Worm (Caenorhabditis elegans) whole organism, L3 larva: ENCODE data around the gene parp-2.

ENCODE experiments used
- R02D3.7 ChIP-seq: fragments of 150-350 bp; optimal IDR thresholded peaks from 2 replicates; lab custom pipeline; 2014; ENCODE audit warnings: missing biosample characterization, missing genetic modification characterization
- ama-1 ChIP-seq: fragments of 150-350 bp; optimal IDR thresholded peaks from 2 replicates; lab custom pipeline; 2018
- ceh-28 ChIP-seq: fragments of 150-350 bp; optimal IDR thresholded peaks from 2 replicates; lab custom pipeline; 2014; ENCODE audit warnings: missing biosample characterization, missing genetic modification reagents, missing genetic modification characterization
- ceh-82 ChIP-seq: fragments of 150-350 bp; optimal IDR thresholded peaks from 2 replicates; lab custom pipeline; 2014; ENCODE audit warnings: missing biosample characterization, missing genetic modification characterization
- ceh-9 ChIP-seq: sonication (generic microtip); optimal IDR thresholded peaks from 2 replicates; lab custom pipeline; 2018; ENCODE audit warnings: missing biosample characterization, missing genetic modification characterization
- daf-12 ChIP-seq: fragments of 150-350 bp; optimal IDR thresholded peaks from 2 replicates; lab custom pipeline; 2014; ENCODE audit warnings: missing biosample characterization, missing genetic modification reagents, missing genetic modification characterization
- egl-27 ChIP-seq: sonication (generic microtip); optimal IDR thresholded peaks from 4 replicates; lab custom pipeline; 2017; ENCODE audit warnings: missing biosample characterization, missing genetic modification reagents, missing genetic modification characterization
- elt-1 ChIP-seq: fragments of 150-350 bp; optimal IDR thresholded peaks from 2 replicates; lab custom pipeline; 2014; ENCODE audit warnings: missing biosample characterization, missing genetic modification characterization
- elt-2 ChIP-seq: sonication (generic microtip); optimal IDR thresholded peaks from 2 replicates; lab custom pipeline; 2016; ENCODE audit warnings: missing genetic modification reagents, mild to moderate bottlenecking, missing genetic modification characterization, missing compliant biosample characterization
- eor-1 ChIP-seq, 2 experiments: fragments of 150-350 bp; optimal IDR thresholded peaks; 2 replicates each; lab custom pipeline; 2014 to 2018; ENCODE audit warnings: missing biosample characterization in 2 of 2, missing genetic modification characterization in 2 of 2
- fkh-10 ChIP-seq: sonication (generic microtip); optimal IDR thresholded peaks from 2 replicates; lab custom pipeline; 2017; ENCODE audit warnings: missing biosample characterization, missing genetic modification reagents, missing genetic modification characterization
- fkh-2 ChIP-seq: fragments of 150-350 bp; optimal IDR thresholded peaks from 2 replicates; lab custom pipeline; 2014; ENCODE audit warnings: missing biosample characterization, missing genetic modification reagents, missing genetic modification characterization
- hmg-11 ChIP-seq: sonication (generic microtip); optimal IDR thresholded peaks from 2 replicates; lab custom pipeline; 2016; ENCODE audit warnings: missing genetic modification characterization, missing compliant biosample characterization
- jun-1 ChIP-seq: fragments of 150-350 bp; optimal IDR thresholded peaks from 2 replicates; lab custom pipeline; 2014; ENCODE audit warnings: missing biosample characterization, missing genetic modification reagents, missing genetic modification characterization
- lin-15B ChIP-seq: fragments of 150-350 bp; optimal IDR thresholded peaks from 2 replicates; lab custom pipeline; 2014; ENCODE audit warnings: missing biosample characterization, missing genetic modification characterization
- lin-39 ChIP-seq: fragments of 150-350 bp; optimal IDR thresholded peaks from 2 replicates; lab custom pipeline; 2018; ENCODE audit warnings: missing biosample characterization, missing genetic modification reagents, missing genetic modification characterization
- lsy-12 ChIP-seq: sonication (generic microtip); optimal IDR thresholded peaks from 2 replicates; lab custom pipeline; 2016; ENCODE audit warnings: mild to moderate bottlenecking, missing genetic modification characterization, missing compliant biosample characterization
- mdl-1 ChIP-seq: fragments of 150-350 bp; optimal IDR thresholded peaks from 2 replicates; lab custom pipeline; 2014; ENCODE audit warnings: missing biosample characterization, missing genetic modification characterization
- nfya-1 ChIP-seq: sonication (generic microtip); optimal IDR thresholded peaks from 2 replicates; lab custom pipeline; 2017; ENCODE audit warnings: missing genetic modification characterization, mild to moderate bottlenecking, missing compliant biosample characterization, antibody characterized with exemption, moderate library complexity; ENCODE audit not compliant: insufficient read depth
- nhr-11 ChIP-seq: fragments of 150-350 bp; optimal IDR thresholded peaks from 2 replicates; lab custom pipeline; 2014; ENCODE audit warnings: missing biosample characterization, missing genetic modification characterization
- nhr-12 ChIP-seq: fragments of 150-350 bp; optimal IDR thresholded peaks from 2 replicates; lab custom pipeline; 2014; ENCODE audit warnings: missing biosample characterization, missing genetic modification characterization
- nhr-23 ChIP-seq: fragments of 150-350 bp; optimal IDR thresholded peaks from 2 replicates; lab custom pipeline; 2014; ENCODE audit warnings: missing biosample characterization, missing genetic modification reagents, missing genetic modification characterization
- nhr-28 ChIP-seq: fragments of 150-350 bp; optimal IDR thresholded peaks from 2 replicates; lab custom pipeline; 2014; ENCODE audit warnings: missing biosample characterization, missing genetic modification characterization
- nhr-43 ChIP-seq: sonication (generic microtip); optimal IDR thresholded peaks from 2 replicates; lab custom pipeline; 2016; ENCODE audit warnings: mild to moderate bottlenecking, missing genetic modification characterization, missing compliant biosample characterization; ENCODE audit not compliant: poor library complexity, severe bottlenecking
- nhr-76 ChIP-seq: fragments of 150-350 bp; sonication (generic microtip); optimal IDR thresholded peaks from 5 replicates; lab custom pipeline; 2014; ENCODE audit warnings: missing biosample characterization, missing genetic modification characterization
- nhr-77 ChIP-seq: fragments of 150-350 bp; optimal IDR thresholded peaks from 2 replicates; lab custom pipeline; 2014; ENCODE audit warnings: missing biosample characterization, missing genetic modification characterization
- pha-4 ChIP-seq: fragments of 150-350 bp; optimal IDR thresholded peaks from 2 replicates; lab custom pipeline; 2014; ENCODE audit warnings: missing biosample characterization, missing genetic modification reagents, missing genetic modification characterization
- pqm-1 ChIP-seq: fragments of 150-350 bp; optimal IDR thresholded peaks from 2 replicates; lab custom pipeline; 2017; ENCODE audit warnings: missing biosample characterization, missing genetic modification characterization, inconsistent platforms
- skn-1 ChIP-seq: fragments of 150-350 bp; optimal IDR thresholded peaks from 2 replicates; lab custom pipeline; 2014; ENCODE audit warnings: missing biosample characterization, missing genetic modification characterization
- tbx-2 ChIP-seq: sonication (generic microtip); optimal IDR thresholded peaks from 2 replicates; lab custom pipeline; 2016; ENCODE audit warnings: mild to moderate bottlenecking, missing genetic modification characterization, missing compliant biosample characterization
- unc-39 ChIP-seq: sonication (generic microtip); optimal IDR thresholded peaks from 4 replicates; lab custom pipeline; 2017; ENCODE audit warnings: missing biosample characterization, missing genetic modification characterization
- ztf-11 ChIP-seq: fragments of 150-350 bp; optimal IDR thresholded peaks from 2 replicates; lab custom pipeline; 2014; ENCODE audit warnings: missing biosample characterization, missing genetic modification characterization
- ztf-4 ChIP-seq: fragments of 150-350 bp; optimal IDR thresholded peaks from 2 replicates; lab custom pipeline; 2014; ENCODE audit warnings: missing biosample characterization, missing genetic modification characterization

parp-2 gene

DNA sequence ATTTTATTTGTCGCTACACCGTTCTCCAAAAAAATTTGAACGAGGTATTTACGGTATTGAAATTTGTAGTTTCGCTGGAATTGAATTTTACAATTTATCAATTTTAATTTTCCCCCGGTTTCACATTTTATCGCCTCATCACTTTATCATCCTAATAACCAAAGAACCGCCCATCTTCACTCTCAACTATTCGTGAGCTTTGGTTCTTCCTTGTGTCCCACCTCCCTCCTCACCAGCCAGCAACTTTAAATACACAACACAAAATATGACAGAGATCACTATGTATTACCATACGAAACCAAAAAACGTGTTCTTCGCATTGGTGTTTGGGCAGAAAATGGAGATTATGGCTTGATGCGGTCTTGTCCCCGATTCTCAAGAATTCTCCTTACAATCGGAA, 11.2 kb downstream of the parp-2 start:
- TF ChIP-seq pqm-1 (tag; lab: Kevin White, UChicago) (peak; percentile 87), daf-12 (no peak), ama-1 (peak; percentile 35), mdl-1 (tag; lab: Kevin White, UChicago) (no peak), hmg-11 (tag; lab: Kevin White, UChicago) (no peak), nhr-28 (tag; lab: Kevin White, UChicago) (no peak), ztf-11 (no peak), elt-1 (no peak), nhr-76 (tag; lab: Kevin White, UChicago) (no peak), lin-39 (tag; lab: Kevin White, UChicago) (peak; percentile 34), tbx-2 (tag; lab: Kevin White, UChicago) (no peak), nhr-77 (tag; lab: Kevin White, UChicago) (no peak), elt-2 (tag; lab: Kevin White, UChicago) (peak; percentile 68), pha-4 (tag; lab: Kevin White, UChicago) (peak; percentile 18), R02D3.7 (no peak), nhr-11 (no peak), nhr-12 (tag; lab: Kevin White, UChicago) (no peak), fkh-10 (no peak), jun-1 (tag; lab: Kevin White, UChicago) (no peak), ceh-28 (no peak), nfya-1 (tag; lab: Kevin White, UChicago) (peak; percentile 3)

DNA sequence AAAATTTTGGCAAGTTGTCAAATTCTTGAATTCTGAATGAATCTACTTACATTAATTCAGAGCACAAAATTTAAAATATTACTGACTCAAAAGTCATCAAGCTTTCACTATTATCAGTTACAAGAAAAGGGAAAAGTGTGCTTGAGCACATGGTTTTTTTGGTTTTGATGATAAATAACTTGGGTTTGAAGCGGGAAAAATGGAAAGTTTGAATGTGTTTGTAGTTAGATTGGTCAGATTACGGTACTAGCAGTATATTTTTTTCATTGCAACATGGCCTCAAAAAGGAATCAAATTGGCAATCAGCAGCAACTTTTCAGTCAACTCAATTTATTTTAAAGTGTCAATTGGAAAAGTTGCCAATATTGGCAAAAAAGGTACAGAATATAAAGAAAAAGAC, 11.8 kb downstream of the parp-2 start:
- TF ChIP-seq eor-1 (tag; optimal IDR thresholded peaks at IDR 0.05; lab: Kevin White, UChicago): no peak
- peak; percentile 18 for TF ChIP-seq skn-1 (tag; lab: Kevin White, UChicago)
- no peak for TF ChIP-seq unc-39 (tag; lab: Kevin White, UChicago)
- no peak for TF ChIP-seq egl-27
- no peak for TF ChIP-seq nhr-28 (tag; lab: Kevin White, UChicago)
- peak; percentile 24 for TF ChIP-seq elt-2 (tag; lab: Kevin White, UChicago)
- peak; percentile 3 for TF ChIP-seq pha-4 (tag; lab: Kevin White, UChicago)
- no peak for TF ChIP-seq fkh-2
- TF ChIP-seq nhr-43 (tag; lab: Kevin White, UChicago): no peak
- no peak for TF ChIP-seq ztf-4
- peak; percentile 53 for TF ChIP-seq pqm-1 (tag; lab: Kevin White, UChicago)
- TF ChIP-seq lsy-12 (tag; lab: Kevin White, UChicago): no peak
- TF ChIP-seq nhr-11: no peak
- no peak for TF ChIP-seq ceh-9
- TF ChIP-seq fkh-10: no peak
- TF ChIP-seq ztf-11: no peak
- no peak for TF ChIP-seq lin-15B (tag; lab: Kevin White, UChicago)
- no peak for TF ChIP-seq lin-39 (tag; lab: Kevin White, UChicago)
- no peak for TF ChIP-seq R02D3.7

DNA sequence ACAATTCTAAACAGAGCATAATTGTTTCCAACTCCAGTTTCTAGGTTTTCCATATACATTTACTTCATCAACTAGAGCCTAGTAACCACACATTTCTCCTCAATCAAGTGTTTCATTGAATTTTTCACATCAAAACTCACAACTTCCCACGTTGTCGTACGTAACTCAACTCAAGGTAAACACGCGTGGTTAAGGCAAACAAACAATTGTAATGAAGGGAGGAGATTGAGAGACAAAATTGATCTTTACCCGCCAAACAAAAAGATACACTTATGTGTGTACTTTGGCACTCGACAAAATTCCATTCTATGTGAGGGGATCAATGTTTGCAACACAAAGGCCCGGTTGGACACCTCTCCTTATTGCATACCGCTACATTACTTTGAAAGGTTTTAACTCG, 12.5 kb downstream of the parp-2 start, which contains the start of gene nhr-19:
Gene nhr-19, minus strand, starts transcription at position 191 of the 400 bp plus-strand sequence.
- TF ChIP-seq pqm-1 (tag; lab: Kevin White, UChicago) (no peak), mdl-1 (tag; lab: Kevin White, UChicago) (peak; percentile 17), pha-4 (tag; lab: Kevin White, UChicago) (peak; percentile 85)

DNA sequence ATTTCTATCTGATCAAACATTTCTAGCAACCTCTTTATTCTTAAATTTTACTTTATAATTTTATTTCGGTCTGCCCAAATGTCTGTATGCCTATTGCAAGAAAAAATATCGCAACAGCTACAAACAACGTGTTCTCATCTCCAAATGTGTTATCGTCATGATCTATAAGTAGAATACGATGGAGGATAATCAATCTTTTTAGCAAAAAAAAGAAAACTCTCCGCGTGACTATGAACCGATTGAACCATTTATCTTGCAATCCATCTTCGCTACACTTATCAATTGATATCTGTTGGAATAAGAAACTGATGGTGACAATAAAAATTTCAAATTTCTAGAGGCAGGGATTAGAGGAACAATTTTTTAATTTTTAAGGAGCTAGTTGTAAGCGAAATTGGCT, 13.1 kb downstream of the parp-2 start:
- no peak for TF ChIP-seq nhr-12 (tag; lab: Kevin White, UChicago)
- TF ChIP-seq elt-1: peak; percentile 93
- TF ChIP-seq nhr-23 (tag; lab: Kevin White, UChicago): peak; percentile 30

DNA sequence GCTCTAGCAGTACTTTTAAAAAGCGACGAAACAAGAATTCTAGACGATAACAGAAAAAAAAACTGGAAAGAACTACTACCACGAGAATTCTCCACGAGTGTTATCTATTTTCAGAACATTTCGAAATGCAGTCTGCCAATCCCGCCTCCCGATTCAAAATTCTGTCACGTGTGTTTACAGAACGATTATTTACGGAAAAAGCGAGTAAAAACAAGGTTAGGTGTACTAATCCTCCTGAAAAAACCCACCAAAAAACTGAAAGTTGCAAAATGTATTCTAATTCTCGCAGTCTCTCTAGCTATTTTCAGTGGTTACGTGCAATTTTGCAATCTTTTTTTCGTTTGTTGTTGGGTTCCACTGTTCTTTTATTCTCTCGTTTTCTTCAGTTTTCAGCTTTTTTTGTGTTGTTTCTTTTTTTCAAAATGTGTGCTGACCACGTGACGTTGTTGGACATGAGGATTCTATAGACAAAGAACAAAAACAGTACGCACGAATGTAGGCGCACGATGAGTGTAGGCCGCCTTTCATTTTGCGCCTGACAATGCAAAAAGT, 13.7 kb downstream of the parp-2 start:
- TF ChIP-seq ama-1 (peak; percentile 17), ceh-82 (tag; lab: Kevin White, UChicago) (no peak), elt-2 (tag; lab: Kevin White, UChicago) (peak; percentile 20), ceh-9 (no peak), egl-27 (no peak), nhr-76 (tag; lab: Kevin White, UChicago) (no peak), pha-4 (tag; lab: Kevin White, UChicago) (peak; percentile 13)
- TF ChIP-seq, all 47 proteins: peak for 3
